Fruit fly (Drosophila melanogaster) whole organism, prepupa: ENCODE results near the gene CG32219.

ENCODE experiments used
- Blimp-1 ChIP-seq: fragments of 200-800 bp; sonication (Bioruptor generic); optimal IDR thresholded peaks from 3 replicates; lab custom pipeline; 2017; ENCODE audit warnings: missing biosample characterization, missing genetic modification characterization, mild to moderate bottlenecking, moderate library complexity, missing genetic modification reagents
- CG10631 ChIP-seq: fragments of 200-800 bp; sonication (Bioruptor generic); optimal IDR thresholded peaks from 2 replicates; lab custom pipeline; 2016; ENCODE audit warnings: missing biosample characterization, missing genetic modification characterization
- CG11762 ChIP-seq: fragments of 200-800 bp; sonication (Bioruptor generic); optimal IDR thresholded peaks from 3 replicates; lab custom pipeline; 2016; ENCODE audit warnings: missing biosample characterization, missing genetic modification characterization; ENCODE audit not compliant: insufficient read depth
- CG15336 ChIP-seq: fragments of 200-800 bp; sonication (Bioruptor generic); IDR thresholded peaks from 2 replicates; pipeline ENCODE4 v1.3.6; 2022; ENCODE audit warnings: missing biosample characterization, missing genetic modification characterization
- CG3919 ChIP-seq: fragments of 200-800 bp; sonication (Bioruptor generic); optimal IDR thresholded peaks from 3 replicates; lab custom pipeline; 2016; ENCODE audit warnings: missing biosample characterization, missing genetic modification characterization
- CG8119 ChIP-seq: fragments of 200-800 bp; sonication (Bioruptor generic); IDR thresholded peaks from 3 replicates; pipeline ENCODE4 v1.3.6; 2022; ENCODE audit warnings: missing biosample characterization, missing genetic modification characterization
- Met ChIP-seq: fragments of 200-800 bp; sonication (Bioruptor generic); optimal IDR thresholded peaks from 3 replicates; lab custom pipeline; 2016; ENCODE audit warnings: missing biosample characterization, missing genetic modification characterization
- OdsH ChIP-seq: fragments of 200-800 bp; sonication (Bioruptor generic); optimal IDR thresholded peaks from 3 replicates; lab custom pipeline; 2016; ENCODE audit warnings: missing biosample characterization, missing genetic modification characterization
- Sox102F ChIP-seq: fragments of 200-800 bp; sonication (Bioruptor generic); optimal IDR thresholded peaks from 2 replicates; lab custom pipeline; 2016; ENCODE audit warnings: missing biosample characterization, mild to moderate bottlenecking, missing genetic modification characterization
- dac ChIP-seq: fragments of 200-800 bp; sonication (Bioruptor generic); optimal IDR thresholded peaks from 2 replicates; lab custom pipeline; 2017; ENCODE audit warnings: missing biosample characterization, mild to moderate bottlenecking, missing genetic modification characterization
- pdm3 ChIP-seq: fragments of 200-800 bp; sonication (Bioruptor generic); optimal IDR thresholded peaks from 3 replicates; lab custom pipeline; 2016; ENCODE audit warnings: missing biosample characterization, missing genetic modification characterization
- spab ChIP-seq: fragments of 200-800 bp; sonication (Bioruptor generic); optimal IDR thresholded peaks from 2 replicates; lab custom pipeline; 2017; ENCODE audit warnings: missing biosample characterization, mild to moderate bottlenecking, missing genetic modification characterization, missing genetic modification reagents
- vri ChIP-seq: fragments of 200-800 bp; sonication (Bioruptor generic); optimal IDR thresholded peaks from 3 replicates; lab custom pipeline; 2016; ENCODE audit warnings: missing biosample characterization, mild to moderate bottlenecking, missing genetic modification characterization

dm6 chr3L:19955699-19956098, 4.8 kb upstream of the CG32219 start, which contains the start of gene CG42263:
- no peak for TF ChIP-seq Blimp-1 (GFP tag; lab: Kevin White, UChicago)
- TF ChIP-seq CG10631 (GFP tag; lab: Kevin White, UChicago), result no peak
- no peak for TF ChIP-seq Sox102F (GFP tag; lab: Kevin White, UChicago)
- no peak for TF ChIP-seq pdm3
- no peak for TF ChIP-seq dac (GFP tag; lab: Kevin White, UChicago)
- TF ChIP-seq spab, result no peak
- no peak for TF ChIP-seq CG11762
- no peak for TF ChIP-seq CG15336 (GFP tag; lab: Robert Waterston, UW)
- no peak for TF ChIP-seq CG3919
- TF ChIP-seq vri, result no peak
- no peak for TF ChIP-seq OdsH (GFP tag; lab: Kevin White, UChicago)
- no peak for TF ChIP-seq Met (GFP tag; lab: Kevin White, UChicago)
- no peak for TF ChIP-seq CG8119 (GFP tag; lab: Robert Waterston, UW)
